Fruit fly (Drosophila melanogaster) whole organism, prepupa: ENCODE results near the gene CG5541.
A peak's percentile ranks its signal among the peaks of the same experiment; 100 is the strongest.

Experiments
- Blimp-1 ChIP-seq: fragments of 200-800 bp; sonication (Bioruptor generic); optimal IDR thresholded peaks from 3 replicates; lab custom pipeline; 2017; ENCODE audit warnings: missing biosample characterization, missing genetic modification characterization, mild to moderate bottlenecking, moderate library complexity, missing genetic modification reagents
- CG11762 ChIP-seq: fragments of 200-800 bp; sonication (Bioruptor generic); optimal IDR thresholded peaks from 3 replicates; lab custom pipeline; 2016; ENCODE audit warnings: missing biosample characterization, missing genetic modification characterization; ENCODE audit not compliant: insufficient read depth
- CG11902 ChIP-seq: fragments of 200-800 bp; sonication (Bioruptor generic); optimal IDR thresholded peaks from 3 replicates; lab custom pipeline; 2016; ENCODE audit warnings: missing biosample characterization, missing genetic modification characterization
- CG15336 ChIP-seq: fragments of 200-800 bp; sonication (Bioruptor generic); IDR thresholded peaks from 2 replicates; pipeline ENCODE4 v1.3.6; 2022; ENCODE audit warnings: missing biosample characterization, missing genetic modification characterization
- CG31627 ChIP-seq: fragments of 200-800 bp; sonication (Bioruptor generic); optimal IDR thresholded peaks from 3 replicates; lab custom pipeline; 2016; ENCODE audit warnings: missing biosample characterization, missing genetic modification characterization
- CG32006 ChIP-seq: fragments of 200-800 bp; sonication (Bioruptor generic); optimal IDR thresholded peaks from 3 replicates; lab custom pipeline; 2017; ENCODE audit warnings: missing biosample characterization, mild to moderate bottlenecking, missing genetic modification characterization
- CG3919 ChIP-seq: fragments of 200-800 bp; sonication (Bioruptor generic); optimal IDR thresholded peaks from 3 replicates; lab custom pipeline; 2016; ENCODE audit warnings: missing biosample characterization, missing genetic modification characterization
- CG6163 ChIP-seq: fragments of 200-800 bp; sonication (Bioruptor generic); IDR thresholded peaks from 3 replicates; pipeline ENCODE4 v1.3.6; 2022; ENCODE audit warnings: missing biosample characterization, missing genetic modification characterization
- CG6276 ChIP-seq: fragments of 200-800 bp; sonication (Bioruptor generic); optimal IDR thresholded peaks from 2 replicates; lab custom pipeline; 2017; ENCODE audit warnings: missing biosample characterization, mild to moderate bottlenecking, missing genetic modification characterization
- CG6792 ChIP-seq: fragments of 200-800 bp; sonication (Bioruptor generic); optimal IDR thresholded peaks from 3 replicates; lab custom pipeline; 2016; ENCODE audit warnings: missing biosample characterization, missing genetic modification characterization
- CG7368 ChIP-seq: fragments of 200-800 bp; sonication (Bioruptor generic); optimal IDR thresholded peaks from 3 replicates; lab custom pipeline; 2016; ENCODE audit warnings: missing biosample characterization, missing genetic modification characterization
- CG8319 ChIP-seq: fragments of 200-800 bp; sonication (Bioruptor generic); optimal IDR thresholded peaks from 3 replicates; lab custom pipeline; 2016; ENCODE audit warnings: missing biosample characterization, missing genetic modification characterization
- Eip75B ChIP-seq: fragments of 200-800 bp; sonication (Bioruptor generic); optimal IDR thresholded peaks from 3 replicates; lab custom pipeline; 2016; ENCODE audit warnings: missing biosample characterization, missing genetic modification characterization
- Eip78C ChIP-seq: fragments of 200-800 bp; sonication (Bioruptor generic); peaks from one replicate; lab custom pipeline; 2016; ENCODE audit warnings: missing biosample characterization, missing genetic modification characterization
- Hr38 ChIP-seq: sonication (Bioruptor generic); optimal IDR thresholded peaks from 2 replicates; lab custom pipeline; 2016; ENCODE audit warnings: missing biosample characterization, missing genetic modification characterization
- Hr39 ChIP-seq: fragments of 200-800 bp; sonication (Bioruptor generic); optimal IDR thresholded peaks from 2 replicates; lab custom pipeline; 2016; ENCODE audit warnings: missing biosample characterization, missing genetic modification characterization
- Met ChIP-seq: fragments of 200-800 bp; sonication (Bioruptor generic); optimal IDR thresholded peaks from 3 replicates; lab custom pipeline; 2016; ENCODE audit warnings: missing biosample characterization, missing genetic modification characterization
- OdsH ChIP-seq: fragments of 200-800 bp; sonication (Bioruptor generic); optimal IDR thresholded peaks from 3 replicates; lab custom pipeline; 2016; ENCODE audit warnings: missing biosample characterization, missing genetic modification characterization
- Smox ChIP-seq: fragments of 200-800 bp; sonication (Bioruptor generic); optimal IDR thresholded peaks from 3 replicates; lab custom pipeline; 2016; ENCODE audit warnings: missing biosample characterization, missing genetic modification characterization
- Sox14 ChIP-seq: fragments of 200-800 bp; sonication (Bioruptor generic); optimal IDR thresholded peaks from 3 replicates; lab custom pipeline; 2016; ENCODE audit warnings: missing biosample characterization, missing genetic modification characterization
- achi ChIP-seq: fragments of 200-800 bp; sonication (Bioruptor generic); optimal IDR thresholded peaks from 3 replicates; lab custom pipeline; 2016; ENCODE audit warnings: missing biosample characterization, missing genetic modification characterization
- acj6 ChIP-seq: fragments of 200-800 bp; sonication (Bioruptor generic); optimal IDR thresholded peaks from 3 replicates; lab custom pipeline; 2016; ENCODE audit warnings: missing biosample characterization, missing genetic modification characterization
- cyc ChIP-seq: fragments of 200-800 bp; sonication (Bioruptor generic); optimal IDR thresholded peaks from 3 replicates; lab custom pipeline; 2016; ENCODE audit warnings: missing biosample characterization, missing genetic modification characterization
- dsx ChIP-seq: fragments of 200-800 bp; optimal IDR thresholded peaks from 3 replicates; lab custom pipeline; 2019; ENCODE audit warnings: missing biosample characterization, mild to moderate bottlenecking, missing genetic modification characterization, moderate library complexity; ENCODE audit not compliant: poor library complexity, severe bottlenecking
- esn ChIP-seq: fragments of 200-800 bp; sonication (Bioruptor generic); optimal IDR thresholded peaks from 2 replicates; lab custom pipeline; 2016; ENCODE audit warnings: missing biosample characterization, mild to moderate bottlenecking, missing genetic modification characterization, moderate library complexity
- fd59A ChIP-seq: fragments of 200-800 bp; sonication (Bioruptor generic); optimal IDR thresholded peaks from 2 replicates; lab custom pipeline; 2017; ENCODE audit warnings: missing biosample characterization, mild to moderate bottlenecking, missing genetic modification characterization, missing genetic modification reagents
- lz ChIP-seq: fragments of 200-800 bp; sonication (Bioruptor generic); optimal IDR thresholded peaks from 3 replicates; lab custom pipeline; 2016; ENCODE audit warnings: missing biosample characterization, missing genetic modification characterization
- net ChIP-seq: fragments of 200-800 bp; sonication (Bioruptor generic); optimal IDR thresholded peaks from 3 replicates; lab custom pipeline; 2016; ENCODE audit warnings: missing biosample characterization, missing genetic modification characterization
- ss ChIP-seq, 2 experiments: fragments of 200-800 bp; sonication (Bioruptor generic); optimal IDR thresholded peaks; 2 replicates in 1 of 2; 3 replicates in 1 of 2; lab custom pipeline; 2017 to 2018; ENCODE audit warnings: mild to moderate bottlenecking in 2 of 2, missing biosample characterization in 2 of 2, missing genetic modification characterization in 2 of 2, moderate library complexity in 1 of 2
- svp ChIP-seq: fragments of 200-800 bp; sonication (Bioruptor generic); peaks from one replicate; lab custom pipeline; 2016; ENCODE audit warnings: missing biosample characterization, missing genetic modification characterization
- topi ChIP-seq: fragments of 200-800 bp; sonication (Bioruptor generic); optimal IDR thresholded peaks from 3 replicates; lab custom pipeline; 2016; ENCODE audit warnings: missing biosample characterization, missing genetic modification characterization

CG5541 gene

dm6 chrX:15048713-15049112 lies 4.8 kb downstream of the CG5541 start:
- TF ChIP-seq esn (GFP tag; lab: Kevin White, UChicago) (no peak), Sox14 (GFP tag; lab: Kevin White, UChicago) (peak; percentile 25), CG6163 (peak; percentile 74; the same call in 2 of the 3 replicates), svp (GFP tag; lab: Kevin White, UChicago) (peak; percentile 66), net (GFP tag; lab: Kevin White, UChicago) (no peak), CG15336 (no peak)

dm6 chrX:15062619-15063018 lies 18.7 kb downstream of the CG5541 start:
- TF ChIP-seq CG6163 (0 out of 3 replicates have a peak, but pooled peaks have one; percentile 17), CG7368 (GFP tag; lab: Kevin White, UChicago) (no peak)

- TF ChIP-seq esn (GFP tag; lab: Kevin White, UChicago), result peak; percentile 13
- TF ChIP-seq OdsH (GFP tag; lab: Kevin White, UChicago), result peak; percentile 6
- peak; percentile 77 for TF ChIP-seq dsx (GFP tag; lab: Kevin White, UChicago)
- no peak for TF ChIP-seq CG8319 (GFP tag; lab: Kevin White, UChicago)
- TF ChIP-seq CG11762 (GFP tag; lab: Kevin White, UChicago), result no peak
- TF ChIP-seq Eip78C (GFP tag; lab: Kevin White, UChicago), result peak; percentile 73
- TF ChIP-seq Blimp-1 (GFP tag; lab: Kevin White, UChicago), result no peak
- TF ChIP-seq svp (GFP tag; lab: Kevin White, UChicago), result peak; percentile 84
- TF ChIP-seq achi (GFP tag; lab: Kevin White, UChicago), result peak; percentile 100
- TF ChIP-seq acj6, result no peak
- TF ChIP-seq lz (GFP tag; lab: Kevin White, UChicago), result peak; percentile 24
- TF ChIP-seq CG11902 (GFP tag; lab: Kevin White, UChicago), result no peak
- peak; percentile 6 for TF ChIP-seq CG3919 (GFP tag; lab: Kevin White, UChicago)
- TF ChIP-seq Sox14 (GFP tag; lab: Kevin White, UChicago), result peak; percentile 45
- TF ChIP-seq CG6163, result peak; percentile 9; the same call in 1 of the 3 replicates
Measured at dm6 chrX:15063404-15064062, 19.6 kb downstream of the CG5541 start, which contains the start of the genes hiw and ND-B18. TSS of gene hiw (minus strand) at chrX:15063429. TSS of gene ND-B18 (plus strand) at chrX:15063733.

dm6 chrX:15066374-15067057 lies 22.6 kb downstream of the CG5541 start, which contains the start of the genes opm and dob:
TSS of gene opm (minus strand) at chrX:15066432.
TSS of gene dob (plus strand) at chrX:15067007.
- TF ChIP-seq CG6163 (no peak), CG6792 (GFP tag; lab: Kevin White, UChicago) (no peak), esn (GFP tag; lab: Kevin White, UChicago) (peak; percentile 36), ss (GFP tag; optimal IDR thresholded peaks at IDR 0.05; lab: Kevin White, UChicago) (no peak), Eip75B (GFP tag; lab: Kevin White, UChicago) (peak; percentile 16), lz (GFP tag; lab: Kevin White, UChicago) (peak; percentile 21), cyc (GFP tag; lab: Kevin White, UChicago) (peak; percentile 19), CG11902 (GFP tag; lab: Kevin White, UChicago) (no peak), fd59A (GFP tag; lab: Kevin White, UChicago) (no peak), Blimp-1 (GFP tag; lab: Kevin White, UChicago) (peak; percentile 43), CG6276 (no peak), CG11762 (GFP tag; lab: Kevin White, UChicago) (no peak), svp (GFP tag; lab: Kevin White, UChicago) (peak; percentile 65), acj6 (no peak), Hr38 (no peak), Sox14 (GFP tag; lab: Kevin White, UChicago) (peak; percentile 46), Met (peak; percentile 30), Smox (GFP tag; lab: Kevin White, UChicago) (peak; percentile 16), CG32006 (GFP tag; lab: Kevin White, UChicago) (no peak), topi (GFP tag; lab: Kevin White, UChicago) (peak; percentile 16), achi (GFP tag; lab: Kevin White, UChicago) (peak; percentile 30), CG31627 (peak; percentile 14), Hr39 (GFP tag; lab: Kevin White, UChicago) (peak; percentile 14)
